Fruit fly (Drosophila melanogaster): ENCODE measurements around the gene Pgam5.

The Pgam5 gene

dm6 chrX:1873515-1874126, at the start of gene Pgam5, which contains the start of gene Vps26:
Pgam5 (minus strand) TSS chrX:1873565.
Vps26 (plus strand) TSS chrX:1873853.
- TF ChIP-seq CG31388 (GFP tag; optimal IDR thresholded peaks at IDR 0.05) (no peak), CG8765 (GFP tag; IDR thresholded peaks at IDR 0.05) (no peak), gcm (GFP tag; optimal IDR thresholded peaks at IDR 0.05) (no peak), CG9437 (GFP tag; optimal IDR thresholded peaks at IDR 0.05) (no peak), Rx (GFP tag; IDR thresholded peaks at IDR 0.05) (no peak), zen (tag; optimal IDR thresholded peaks at IDR 0.05) (peak; percentile 26), HLH3B (GFP tag; IDR thresholded peaks at IDR 0.05) (no peak), CG17385 (GFP tag; optimal IDR thresholded peaks at IDR 0.05) (peak; percentile 95), gsb-n (tag; optimal IDR thresholded peaks at IDR 0.05) (peak; percentile 71), sens (GFP tag) (peak; percentile 49), CG11504 (tag; optimal IDR thresholded peaks at IDR 0.05) (no peak), CG2129 (GFP tag; IDR thresholded peaks at IDR 0.05; ENCODE audit: partially characterized antibody) (no peak), BEAF-32 (GFP tag; optimal IDR thresholded peaks at IDR 0.05) (peak; percentile 51), cg (GFP tag; optimal IDR thresholded peaks at IDR 0.05) (peak; percentile 66), nerfin-1 (tag; optimal IDR thresholded peaks at IDR 0.05) (peak; percentile 91), Med (GFP tag) (peak; percentile 73), Sry-δ (GFP tag; optimal IDR thresholded peaks at IDR 0.05) (peak; percentile 38), CG2116 (GFP tag; optimal IDR thresholded peaks at IDR 0.05) (peak; percentile 30), hkb (optimal IDR thresholded peaks at IDR 0.05) (peak; percentile 15), hkb (GFP tag; IDR thresholded peaks at IDR 0.05) (no peak), CG9609 (GFP tag; optimal IDR thresholded peaks at IDR 0.05) (no peak), CG13624 (GFP tag; optimal IDR thresholded peaks at IDR 0.05) (peak; percentile 21), CG9797 (GFP tag; optimal IDR thresholded peaks at IDR 0.05) (peak; percentile 69), CG14710 (tag; optimal IDR thresholded peaks at IDR 0.05) (peak; percentile 52), sqz (GFP tag; optimal IDR thresholded peaks at IDR 0.05) (peak; percentile 97), klu (GFP tag; IDR thresholded peaks at IDR 0.05) (no peak), stwl (tag; optimal IDR thresholded peaks at IDR 0.05) (peak; percentile 23), YL-1 (GFP tag; optimal IDR thresholded peaks at IDR 0.05) (peak; percentile 72), E2f2 (GFP tag; IDR thresholded peaks at IDR 0.05) (peak; percentile 19; the same call in 1 of the 2 replicates), nmo (GFP tag; optimal IDR thresholded peaks at IDR 0.05) (peak; percentile 47), CG4328 (GFP tag; optimal IDR thresholded peaks at IDR 0.05) (no peak), CG4617 (GFP tag; optimal IDR thresholded peaks at IDR 0.05; ENCODE audit: borderline replicate concordance) (peak; percentile 48), Dll (GFP tag; IDR thresholded peaks at IDR 0.05; ENCODE audit: partially characterized antibody) (0 out of 4 replicates have a peak, but pooled peaks have one; percentile 21), CG10267 (tag; optimal IDR thresholded peaks at IDR 0.05) (peak; percentile 39), sd (tag; optimal IDR thresholded peaks at IDR 0.05) (peak; percentile 76), CG10321 (GFP tag; IDR thresholded peaks at IDR 0.05) (no peak), lab (GFP tag; optimal IDR thresholded peaks at IDR 0.05) (no peak), CG7928 (GFP tag; optimal IDR thresholded peaks at IDR 0.05) (no peak), CG12659 (GFP tag; optimal IDR thresholded peaks at IDR 0.05) (peak; percentile 47), ci (GFP tag; IDR thresholded peaks at IDR 0.05) (no peak), Dp (GFP tag; optimal IDR thresholded peaks at IDR 0.05) (peak; percentile 21), CG7271 (tag; optimal IDR thresholded peaks at IDR 0.05) (no peak), Sin3A (optimal IDR thresholded peaks at IDR 0.05) (peak; percentile 51), Nf-YC (tag; optimal IDR thresholded peaks at IDR 0.05) (peak; percentile 12), gfzf (GFP tag; optimal IDR thresholded peaks at IDR 0.05) (peak; percentile 67), Ets97D (GFP tag; optimal IDR thresholded peaks at IDR 0.05) (peak; percentile 49), MESR4 (GFP tag; optimal IDR thresholded peaks at IDR 0.05) (peak; percentile 76), pzg (GFP tag; optimal IDR thresholded peaks at IDR 0.05) (peak; percentile 61), MBD-R2 (GFP tag; IDR thresholded peaks at IDR 0.05) (peak; percentile 22), trem (tag; optimal IDR thresholded peaks at IDR 0.05) (peak; percentile 60)

All from whole organism, embryonic.